Worm (Caenorhabditis elegans) whole organism, L1 larva: Measurements from ENCODE around the gene adt-2.

ENCODE experiments used
- aly-2 ChIP-seq: fragments of 150-350 bp; optimal IDR thresholded peaks from 2 replicates; lab custom pipeline; 2014; ENCODE audit warnings: missing biosample characterization, missing genetic modification characterization
- lsy-2 ChIP-seq, 2 experiments: fragments of 150-350 bp; optimal IDR thresholded peaks; 2 replicates each; lab custom pipeline; 2014; ENCODE audit warnings: missing biosample characterization in 2 of 2, missing genetic modification characterization in 2 of 2
- nhr-12 ChIP-seq: sonication (generic microtip); optimal IDR thresholded peaks from 2 replicates; lab custom pipeline; 2017; ENCODE audit warnings: missing biosample characterization, missing genetic modification characterization
- nhr-47 ChIP-seq: sonication (generic microtip); optimal IDR thresholded peaks from 2 replicates; lab custom pipeline; 2016; ENCODE audit warnings: mild to moderate bottlenecking, missing genetic modification characterization, moderate library complexity, missing compliant biosample characterization
- nhr-77 ChIP-seq: fragments of 150-350 bp; optimal IDR thresholded peaks from 2 replicates; lab custom pipeline; 2014; ENCODE audit warnings: missing biosample characterization, missing genetic modification characterization
- pqm-1 ChIP-seq: sonication (generic microtip); optimal IDR thresholded peaks from 3 replicates; lab custom pipeline; 2017; ENCODE audit warnings: missing biosample characterization, missing genetic modification characterization

- TF ChIP-seq pqm-1 (tag; lab: Kevin White, UChicago) (no peak), nhr-47 (no peak), lsy-2 (tag; optimal IDR thresholded peaks at IDR 0.05; lab: Kevin White, UChicago) (no peak), aly-2 (tag; lab: Kevin White, UChicago) (no peak), nhr-77 (tag; lab: Kevin White, UChicago) (no peak), nhr-12 (tag; lab: Kevin White, UChicago) (no peak)
These were observed 8.4 kb upstream of the adt-2 start for ce11 chrX:7577458-7578158.
